Worm (Caenorhabditis elegans): ENCODE results near the gene T12A7.10.

- TF ChIP-seq D2030.7 (GFP tag; IDR thresholded peaks at IDR 0.05) (no peak), nfya-1 (tag; optimal IDR thresholded peaks at IDR 0.05; ENCODE audit: borderline replicate concordance, insufficient read depth) (no peak)
Observed at ce11 chrIV:11742406-11742805, 12.5 kb downstream of the T12A7.10 start, which contains the start of gene K01A6.5.
